Worm (Caenorhabditis elegans) whole organism, L4 larva: ENCODE data around the gene nhr-96.

Source experiments
- hif-1 ChIP-seq, 2 experiments: sonication (generic microtip); optimal IDR thresholded peaks; 2 replicates each; lab custom pipeline; 2016 to 2017; ENCODE audit warnings: missing compliant biosample characterization in 2 of 2, missing genetic modification characterization in 2 of 2, missing genetic modification reagents in 2 of 2, missing genotype in 2 of 2, mild to moderate bottlenecking in 1 of 2
- lin-38 ChIP-seq: fragments of 200-800 bp; sonication (Bioruptor generic); IDR thresholded peaks from 2 replicates; pipeline ENCODE4 v1.3.6; 2022; ENCODE audit warnings: missing genetic modification reagents, missing genetic modification characterization, missing compliant biosample characterization
- nhr-25 ChIP-seq: sonication (generic microtip); optimal IDR thresholded peaks from 2 replicates; lab custom pipeline; 2017; ENCODE audit warnings: missing genetic modification characterization, mild to moderate bottlenecking, missing compliant biosample characterization, antibody characterized with exemption, moderate library complexity, borderline replicate concordance; ENCODE audit not compliant: insufficient read depth
- php-3 ChIP-seq: fragments of 200-800 bp; sonication (Bioruptor generic); IDR thresholded peaks from 2 replicates; pipeline ENCODE4 v1.3.6; 2022; ENCODE audit warnings: missing genetic modification reagents, missing genetic modification characterization, missing compliant biosample characterization

DNA sequence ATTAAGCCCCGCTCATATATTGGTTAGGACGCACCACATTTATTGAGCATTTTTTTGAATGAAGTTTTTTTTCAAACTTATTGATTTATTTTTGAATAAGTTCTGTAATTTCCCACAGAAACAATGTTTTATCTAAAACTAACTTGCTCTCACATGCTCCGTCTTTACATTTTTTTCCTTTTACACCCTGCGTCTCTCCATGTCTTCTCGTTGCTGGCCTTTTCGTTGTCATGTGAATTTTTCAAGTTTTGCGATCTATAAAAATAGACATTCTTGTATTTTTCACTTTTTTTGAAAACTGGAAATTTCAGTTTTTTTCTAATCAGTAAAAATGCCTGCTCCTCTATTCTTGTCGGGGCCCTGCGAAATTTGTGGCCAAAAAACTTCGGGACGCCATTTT is 2.4 kb upstream of the nhr-96 start, which contains the start of gene nhr-134:
- TF ChIP-seq hif-1 (tag; optimal IDR thresholded peaks at IDR 0.05; lab: Kevin White, UChicago) (no peak), nhr-25 (no peak), php-3 (no peak), lin-38 (GFP tag; lab: Robert Waterston, UW) (no peak)
